Fruit fly (Drosophila melanogaster) whole organism, pupa: Measurements from ENCODE around the gene galla-2.

ENCODE experiments used
- CG12605 ChIP-seq: fragments of 200-800 bp; sonication (Bioruptor generic); IDR thresholded peaks from 2 replicates; pipeline ENCODE4 v1.3.6; 2022; ENCODE audit warnings: missing biosample characterization, missing genetic modification characterization
- CG4496 ChIP-seq: fragments of 200-800 bp; sonication (Bioruptor generic); IDR thresholded peaks from 3 replicates; pipeline ENCODE4 v1.3.6; 2022; ENCODE audit warnings: missing biosample characterization, missing genetic modification characterization
- D1 ChIP-seq: fragments of 200-800 bp; sonication (Bioruptor generic); optimal IDR thresholded peaks from 2 replicates; lab custom pipeline; 2018; ENCODE audit warnings: missing biosample characterization, mild to moderate bottlenecking, missing genetic modification characterization, moderate library complexity
- Pif1B ChIP-seq: fragments of 200-800 bp; sonication (Bioruptor generic); optimal IDR thresholded peaks from 3 replicates; lab custom pipeline; 2016; ENCODE audit warnings: missing biosample characterization, missing genetic modification characterization

- TF ChIP-seq CG12605 (GFP tag; lab: Robert Waterston, UW) (no peak), CG4496 (GFP tag; lab: Robert Waterston, UW) (0 out of 3 replicates have a peak, but pooled peaks have one; percentile 8), Pif1B (GFP tag; lab: Kevin White, UChicago) (no peak), D1 (tag; lab: Kevin White, UChicago) (no peak)
These were observed 22.5 kb upstream of the galla-2 start for dm6 chr3L:10860042-10860643.
